Fruit fly (Drosophila melanogaster): Measurements from ENCODE around the gene Tspo.
A peak's percentile ranks its signal among the peaks of the same experiment; 100 is the strongest.

The Tspo gene

dm6 chr2L:540572-541210, 18.7 kb upstream of the Tspo start (continued):
- TF ChIP-seq stc (GFP tag; IDR thresholded peaks at IDR 0.05) (no peak), rib (GFP tag; IDR thresholded peaks at IDR 0.05) (no peak), CG2129 (GFP tag; IDR thresholded peaks at IDR 0.05; ENCODE audit: partially characterized antibody) (peak; percentile 42; the same call in 1 of the 2 replicates), Trl (optimal IDR thresholded peaks at IDR 0.05) (peak in 1 of 2 experiments; percentile 4), Trl (GFP tag; optimal IDR thresholded peaks at IDR 0.05) (no peak), al (GFP tag; IDR thresholded peaks at IDR 0.05) (no peak), sima (GFP tag; optimal IDR thresholded peaks at IDR 0.05) (no peak), pan (optimal IDR thresholded peaks at IDR 0.05) (no peak), pan (GFP tag; optimal IDR thresholded peaks at IDR 0.05 in 1 of 2, IDR thresholded peaks at IDR 0.05 in 1 of 2) (no peak), grau (tag; optimal IDR thresholded peaks at IDR 0.05) (no peak), cg (GFP tag; optimal IDR thresholded peaks at IDR 0.05) (peak; percentile 21), CG13624 (GFP tag; optimal IDR thresholded peaks at IDR 0.05) (no peak), PHDP (tag; optimal IDR thresholded peaks at IDR 0.05) (peak; percentile 35), CG12155 (GFP tag; optimal IDR thresholded peaks at IDR 0.05) (no peak), cad (GFP tag; optimal IDR thresholded peaks at IDR 0.05) (no peak), CG16815 (GFP tag; optimal IDR thresholded peaks at IDR 0.05) (no peak), CG14667 (GFP tag; IDR thresholded peaks at IDR 0.05) (no peak), ATbp (GFP tag; optimal IDR thresholded peaks at IDR 0.05) (no peak), crc (GFP tag; optimal IDR thresholded peaks at IDR 0.05) (no peak), nerfin-1 (tag; optimal IDR thresholded peaks at IDR 0.05) (peak; percentile 58), sug (tag; optimal IDR thresholded peaks at IDR 0.05) (peak; percentile 68), disco-r (GFP tag; optimal IDR thresholded peaks at IDR 0.05) (no peak), scrt (GFP tag; optimal IDR thresholded peaks at IDR 0.05) (no peak), phol (tag; optimal IDR thresholded peaks at IDR 0.05) (peak; percentile 100), nerfin-2 (GFP tag; IDR thresholded peaks at IDR 0.05; ENCODE audit: partially characterized antibody) (no peak), CG12769 (tag; optimal IDR thresholded peaks at IDR 0.05) (peak; percentile 94), CG3726 (GFP tag; IDR thresholded peaks at IDR 0.05) (no peak), CG16779 (GFP tag; IDR thresholded peaks at IDR 0.05) (no peak), gsb (GFP tag; IDR thresholded peaks at IDR 0.05) (no peak), fu2 (GFP tag; optimal IDR thresholded peaks at IDR 0.05) (no peak), CG13123 (GFP tag; optimal IDR thresholded peaks at IDR 0.05) (no peak), CG4404 (GFP tag; IDR thresholded peaks at IDR 0.05) (no peak), CG12659 (GFP tag; optimal IDR thresholded peaks at IDR 0.05) (peak; percentile 87), her (GFP tag; optimal IDR thresholded peaks at IDR 0.05) (no peak), dm (GFP tag; optimal IDR thresholded peaks at IDR 0.05) (peak; percentile 63), klu (GFP tag; IDR thresholded peaks at IDR 0.05) (no peak), CG15073 (GFP tag; optimal IDR thresholded peaks at IDR 0.05) (no peak), zf30C (GFP tag; optimal IDR thresholded peaks at IDR 0.05) (peak; percentile 56), Antp (GFP tag; optimal IDR thresholded peaks at IDR 0.05) (no peak), Ets65A (GFP tag) (peak; percentile 62), Aef1 (GFP tag; IDR thresholded peaks at IDR 0.05) (no peak), HLH54F (GFP tag; optimal IDR thresholded peaks at IDR 0.05) (no peak), tx (GFP tag; optimal IDR thresholded peaks at IDR 0.05) (no peak), mld (GFP tag; IDR thresholded peaks at IDR 0.05; ENCODE audit: partially characterized antibody) (peak; percentile 66; the same call in 1 of the 3 replicates), bigmax (GFP tag; optimal IDR thresholded peaks at IDR 0.05) (no peak), Oli (tag; optimal IDR thresholded peaks at IDR 0.05) (no peak)
